Worm (Caenorhabditis elegans) whole organism, young adult: Measurements from ENCODE around the gene Y32H12A.8.
A peak's percentile ranks its signal among the peaks of the same experiment; 100 is the strongest.

Source experiments
- B0261.1 ChIP-seq: sonication (generic microtip); optimal IDR thresholded peaks from 2 replicates; lab custom pipeline; 2016; ENCODE audit warnings: mild to moderate bottlenecking, missing genetic modification characterization, moderate library complexity, missing compliant biosample characterization
- C06A6.2 ChIP-seq: fragments of 200-800 bp; sonication (Bioruptor generic); conservative IDR thresholded peaks from 2 replicates; pipeline ENCODE4 v1.3.6; 2022; ENCODE audit warnings: missing genetic modification characterization, missing compliant biosample characterization
- C17E4.6 ChIP-seq: fragments of 200-800 bp; sonication (Bioruptor generic); IDR thresholded peaks from 2 replicates; pipeline ENCODE4 v1.3.6; 2022; ENCODE audit warnings: missing genetic modification reagents, missing genetic modification characterization, missing compliant biosample characterization
- D2030.7 ChIP-seq: fragments of 200-800 bp; sonication (Bioruptor generic); IDR thresholded peaks from 2 replicates; pipeline ENCODE4 v1.3.6; 2022; ENCODE audit warnings: missing genetic modification reagents, missing genetic modification characterization, missing compliant biosample characterization
- F23B12.7 ChIP-seq: sonication (generic microtip); optimal IDR thresholded peaks from 2 replicates; lab custom pipeline; 2017; ENCODE audit warnings: missing genetic modification characterization, mild to moderate bottlenecking, missing compliant biosample characterization, antibody characterized with exemption, moderate library complexity; ENCODE audit not compliant: insufficient read depth
- F37B4.10 ChIP-seq: fragments of 200-800 bp; sonication (Bioruptor generic); IDR thresholded peaks from 2 replicates; pipeline ENCODE4 v1.3.6; 2022; ENCODE audit warnings: missing genetic modification characterization, missing compliant biosample characterization
- F39B2.1 ChIP-seq: fragments of 200-800 bp; sonication (Bioruptor generic); IDR thresholded peaks from 2 replicates; pipeline ENCODE4 v1.3.6; 2022; ENCODE audit warnings: missing genetic modification reagents, missing genetic modification characterization, missing compliant biosample characterization
- F57A8.1 ChIP-seq: fragments of 200-800 bp; sonication (Bioruptor generic); optimal IDR thresholded peaks from 2 replicates; lab custom pipeline; 2018; ENCODE audit warnings: mild to moderate bottlenecking, missing genetic modification characterization, moderate library complexity, missing compliant biosample characterization
- K12H6.12 ChIP-seq: fragments of 200-800 bp; sonication (Bioruptor generic); optimal IDR thresholded peaks from 2 replicates; lab custom pipeline; 2018; ENCODE audit warnings: mild to moderate bottlenecking, missing genetic modification characterization, missing compliant biosample characterization
- T07F8.4 ChIP-seq: sonication (generic microtip); optimal IDR thresholded peaks from 2 replicates; lab custom pipeline; 2016; ENCODE audit warnings: mild to moderate bottlenecking, missing genetic modification characterization, moderate library complexity, missing compliant biosample characterization
- T26A5.8 ChIP-seq: sonication (generic microtip); optimal IDR thresholded peaks from 2 replicates; lab custom pipeline; 2016; ENCODE audit warnings: missing genetic modification characterization, missing compliant biosample characterization
- Y67H2A.10 ChIP-seq: fragments of 200-800 bp; sonication (Bioruptor generic); conservative IDR thresholded peaks from 2 replicates; pipeline ENCODE4 v1.3.6; 2022; ENCODE audit warnings: missing genetic modification reagents, missing genetic modification characterization, missing compliant biosample characterization
- Y95B8A.8 ChIP-seq: fragments of 200-800 bp; sonication (Bioruptor generic); IDR thresholded peaks from 2 replicates; pipeline ENCODE4 v1.3.6; 2022; ENCODE audit warnings: missing genetic modification reagents, missing genetic modification characterization, missing compliant biosample characterization
- aptf-2 ChIP-seq: fragments of 200-800 bp; sonication (Bioruptor generic); conservative IDR thresholded peaks from 2 replicates; pipeline ENCODE4 v1.3.6; 2022; ENCODE audit warnings: missing genetic modification reagents, missing genetic modification characterization, missing compliant biosample characterization
- bed-2 ChIP-seq: fragments of 200-800 bp; sonication (Bioruptor generic); IDR thresholded peaks from 2 replicates; pipeline ENCODE4 v1.3.6; 2022; ENCODE audit warnings: missing genetic modification reagents, missing genetic modification characterization, missing compliant biosample characterization
- cebp-1 ChIP-seq, 2 experiments: fragments of 200-800 bp in 1 of 2; sonication (Bioruptor generic) in 1 of 2; sonication (generic microtip) in 1 of 2; IDR thresholded peaks in 1 of 2; optimal IDR thresholded peaks in 1 of 2; 2 replicates each; pipeline versions ENCODE4 v1.3.6 to Lab custom; 2017 to 2022; ENCODE audit warnings: missing compliant biosample characterization in 2 of 2, missing genetic modification characterization in 2 of 2, mild to moderate bottlenecking in 1 of 2, missing genetic modification reagents in 1 of 2, moderate library complexity in 1 of 2
- ceh-100 ChIP-seq: fragments of 200-800 bp; sonication (Bioruptor generic); IDR thresholded peaks from 2 replicates; pipeline ENCODE4 v1.3.6; 2022; ENCODE audit warnings: missing genetic modification reagents, missing genetic modification characterization, missing compliant biosample characterization
- ceh-27 ChIP-seq: fragments of 200-800 bp; sonication (Bioruptor generic); optimal IDR thresholded peaks from 2 replicates; lab custom pipeline; 2018; ENCODE audit warnings: mild to moderate bottlenecking, missing genetic modification characterization, moderate library complexity, missing compliant biosample characterization
- ceh-58 ChIP-seq: fragments of 200-800 bp; sonication (Bioruptor generic); IDR thresholded peaks from 2 replicates; pipeline ENCODE4 v1.3.6; 2022; ENCODE audit warnings: missing genetic modification characterization, missing compliant biosample characterization
- ceh-79 ChIP-seq: sonication (generic microtip); optimal IDR thresholded peaks from 2 replicates; lab custom pipeline; 2017; ENCODE audit warnings: mild to moderate bottlenecking, missing genetic modification characterization, missing compliant biosample characterization
- dox-1 ChIP-seq: fragments of 200-800 bp; sonication (Bioruptor generic); IDR thresholded peaks from 2 replicates; pipeline ENCODE4 v1.3.6; 2022; ENCODE audit warnings: missing genetic modification reagents, missing genetic modification characterization, missing compliant biosample characterization
- dpff-1 ChIP-seq: sonication (generic microtip); optimal IDR thresholded peaks from 2 replicates; lab custom pipeline; 2017; ENCODE audit warnings: mild to moderate bottlenecking, missing genetic modification characterization, missing compliant biosample characterization
- egl-44 ChIP-seq: fragments of 200-800 bp; sonication (Bioruptor generic); IDR thresholded peaks from 2 replicates; pipeline ENCODE4 v1.3.6; 2022; ENCODE audit warnings: missing genetic modification reagents, missing genetic modification characterization, missing compliant biosample characterization
- egrh-3 ChIP-seq: fragments of 200-800 bp; sonication (Bioruptor generic); IDR thresholded peaks from 2 replicates; pipeline ENCODE4 v1.3.6; 2022; ENCODE audit warnings: missing genetic modification reagents, missing genetic modification characterization, missing compliant biosample characterization
- ekl-4 ChIP-seq: fragments of 200-800 bp; sonication (Bioruptor generic); IDR thresholded peaks from 2 replicates; pipeline ENCODE4 v1.3.6; 2022; ENCODE audit warnings: missing genetic modification reagents, missing genetic modification characterization, missing compliant biosample characterization
- gei-17 ChIP-seq: fragments of 200-800 bp; sonication (Bioruptor generic); optimal IDR thresholded peaks from 2 replicates; lab custom pipeline; 2018; ENCODE audit warnings: mild to moderate bottlenecking, missing genetic modification characterization, missing compliant biosample characterization
- him-1 ChIP-seq: sonication (generic microtip); optimal IDR thresholded peaks from 2 replicates; lab custom pipeline; 2016; ENCODE audit warnings: missing genotype, missing genetic modification reagents, missing genetic modification characterization, missing compliant biosample characterization
- hlh-26 ChIP-seq: fragments of 200-800 bp; sonication (Bioruptor generic); conservative IDR thresholded peaks from 2 replicates; pipeline ENCODE4 v1.3.6; 2022; ENCODE audit warnings: missing genetic modification reagents, missing genetic modification characterization, missing compliant biosample characterization
- let-526 ChIP-seq: fragments of 200-800 bp; sonication (Bioruptor generic); IDR thresholded peaks from 2 replicates; pipeline ENCODE4 v1.3.6; 2022; ENCODE audit warnings: missing genetic modification reagents, missing genetic modification characterization, missing compliant biosample characterization
- let-607 ChIP-seq, 2 experiments: fragments of 200-800 bp in 1 of 2; sonication (Bioruptor generic) in 1 of 2; sonication (generic microtip) in 1 of 2; optimal IDR thresholded peaks; 2 replicates each; lab custom pipeline; 2016 to 2018; ENCODE audit warnings: mild to moderate bottlenecking in 2 of 2, missing compliant biosample characterization in 2 of 2, missing genetic modification characterization in 2 of 2, moderate library complexity in 2 of 2, missing genotype in 1 of 2
- lin-26 ChIP-seq: fragments of 200-800 bp; sonication (Bioruptor generic); IDR thresholded peaks from 2 replicates; pipeline ENCODE4 v1.3.6; 2022; ENCODE audit warnings: missing genetic modification reagents, missing genetic modification characterization, missing compliant biosample characterization
- lir-1 ChIP-seq: fragments of 200-800 bp; sonication (Bioruptor generic); conservative IDR thresholded peaks from 2 replicates; pipeline ENCODE4 v1.3.6; 2022; ENCODE audit warnings: missing genetic modification reagents, missing genetic modification characterization, missing compliant biosample characterization
- lsl-1 ChIP-seq: fragments of 200-800 bp; sonication (Bioruptor generic); optimal IDR thresholded peaks from 2 replicates; lab custom pipeline; 2018; ENCODE audit warnings: mild to moderate bottlenecking, missing genetic modification characterization, moderate library complexity, missing compliant biosample characterization
- madf-10 ChIP-seq: sonication (generic microtip); optimal IDR thresholded peaks from 2 replicates; lab custom pipeline; 2016; ENCODE audit warnings: mild to moderate bottlenecking, missing genetic modification characterization, missing compliant biosample characterization
- madf-8 ChIP-seq: fragments of 200-800 bp; sonication (Bioruptor generic); conservative IDR thresholded peaks from 2 replicates; pipeline ENCODE4 v1.3.6; 2022; ENCODE audit warnings: missing genetic modification reagents, missing genetic modification characterization, missing compliant biosample characterization
- mes-4 ChIP-seq: sonication (generic microtip); optimal IDR thresholded peaks from 2 replicates; lab custom pipeline; 2016; ENCODE audit warnings: missing genotype, missing genetic modification characterization, missing compliant biosample characterization
- nfya-2 ChIP-seq: fragments of 200-800 bp; sonication (Bioruptor generic); IDR thresholded peaks from 2 replicates; pipeline ENCODE4 v1.3.6; 2022; ENCODE audit warnings: missing genetic modification reagents, missing genetic modification characterization, missing compliant biosample characterization
- nhr-120 ChIP-seq: fragments of 200-800 bp; sonication (Bioruptor generic); IDR thresholded peaks from 2 replicates; pipeline ENCODE4 v1.3.6; 2022; ENCODE audit warnings: missing genetic modification characterization, missing compliant biosample characterization
- nhr-80 ChIP-seq: sonication (generic microtip); optimal IDR thresholded peaks from 2 replicates; lab custom pipeline; 2016; ENCODE audit warnings: missing genetic modification characterization, missing compliant biosample characterization
- rcor-1 ChIP-seq: fragments of 200-800 bp; sonication (Bioruptor generic); IDR thresholded peaks from 2 replicates; pipeline ENCODE4 v1.3.6; 2022; ENCODE audit warnings: missing genetic modification reagents, missing genetic modification characterization, missing compliant biosample characterization
- sdz-38 ChIP-seq: sonication (generic microtip); optimal IDR thresholded peaks from 2 replicates; lab custom pipeline; 2016; ENCODE audit warnings: missing genotype, missing genetic modification characterization, missing compliant biosample characterization
- somi-1 ChIP-seq: fragments of 200-800 bp; sonication (Bioruptor generic); optimal IDR thresholded peaks from 2 replicates; lab custom pipeline; 2018; ENCODE audit warnings: mild to moderate bottlenecking, missing genetic modification characterization, missing compliant biosample characterization
- sptf-2 ChIP-seq: fragments of 200-800 bp; sonication (Bioruptor generic); optimal IDR thresholded peaks from 2 replicates; lab custom pipeline; 2018; ENCODE audit warnings: mild to moderate bottlenecking, missing genetic modification characterization, missing compliant biosample characterization
- zfh-2 ChIP-seq: fragments of 200-800 bp; sonication (Bioruptor generic); conservative IDR thresholded peaks from 2 replicates; pipeline ENCODE4 v1.3.6; 2022; ENCODE audit warnings: missing genetic modification reagents, missing genetic modification characterization, missing compliant biosample characterization
- zim-3 ChIP-seq: sonication (generic microtip); optimal IDR thresholded peaks from 2 replicates; lab custom pipeline; 2017; ENCODE audit warnings: mild to moderate bottlenecking, missing genetic modification characterization, moderate library complexity, missing compliant biosample characterization
- ztf-25 ChIP-seq: fragments of 200-800 bp; sonication (Bioruptor generic); IDR thresholded peaks from 2 replicates; pipeline ENCODE4 v1.3.6; 2022; ENCODE audit warnings: missing genetic modification reagents, missing genetic modification characterization, missing compliant biosample characterization

Y32H12A.8 gene

ce11 chrIII:5407060-5407459, 1.2 kb upstream of the Y32H12A.8 start:
- TF ChIP-seq egrh-3 (no peak), nhr-120 (GFP tag; lab: Robert Waterston, UW) (no peak), him-1 (tag; lab: Kevin White, UChicago) (no peak), egl-44 (no peak), zfh-2 (GFP tag; lab: Robert Waterston, UW) (no peak), C06A6.2 (GFP tag; lab: Robert Waterston, UW) (no peak), F37B4.10 (no peak), F23B12.7 (tag; lab: Kevin White, UChicago) (no peak), ceh-79 (tag; lab: Kevin White, UChicago) (no peak)
- TF ChIP-seq, all 124 proteins: peak for 0

- TF ChIP-seq Y67H2A.10 (GFP tag; lab: Robert Waterston, UW) (no peak), Y95B8A.8 (no peak), F39B2.1 (GFP tag; lab: Robert Waterston, UW) (no peak), nfya-2 (no peak), bed-2 (GFP tag; lab: Robert Waterston, UW) (no peak), somi-1 (no peak), nhr-80 (tag; lab: Kevin White, UChicago) (no peak), ceh-79 (tag; lab: Kevin White, UChicago) (no peak), C17E4.6 (GFP tag; lab: Robert Waterston, UW) (no peak), ceh-58 (no peak), him-1 (tag; lab: Kevin White, UChicago) (no peak), ekl-4 (GFP tag; lab: Robert Waterston, UW) (no peak), hlh-26 (no peak), sdz-38 (no peak), zfh-2 (GFP tag; lab: Robert Waterston, UW) (no peak), T26A5.8 (no peak), egrh-3 (no peak), let-526 (GFP tag; lab: Robert Waterston, UW) (no peak), ceh-100 (GFP tag; lab: Robert Waterston, UW) (no peak), let-607 (tag; optimal IDR thresholded peaks at IDR 0.05; lab: Kevin White, UChicago) (no peak), mes-4 (tag; lab: Kevin White, UChicago) (no peak), aptf-2 (GFP tag; lab: Robert Waterston, UW) (peak; percentile 100), lsl-1 (GFP tag; lab: Kevin White, UChicago) (peak; percentile 40), T07F8.4 (tag; lab: Kevin White, UChicago) (no peak), ceh-27 (GFP tag; lab: Kevin White, UChicago) (no peak), cebp-1 (GFP tag; IDR thresholded peaks at IDR 0.05; lab: Robert Waterston, UW) (no peak), cebp-1 (tag; optimal IDR thresholded peaks at IDR 0.05; lab: Kevin White, UChicago) (no peak), madf-8 (GFP tag; lab: Robert Waterston, UW) (peak; percentile 86), egl-44 (no peak), gei-17 (GFP tag; lab: Kevin White, UChicago) (no peak), dox-1 (GFP tag; lab: Robert Waterston, UW) (peak; percentile 61), ztf-25 (GFP tag; lab: Robert Waterston, UW) (no peak), F57A8.1 (GFP tag; lab: Kevin White, UChicago) (no peak), F23B12.7 (tag; lab: Kevin White, UChicago) (no peak), B0261.1 (tag; lab: Kevin White, UChicago) (no peak), madf-10 (tag; lab: Kevin White, UChicago) (no peak), zim-3 (tag; lab: Kevin White, UChicago) (no peak), lir-1 (no peak), sptf-2 (no peak), D2030.7 (peak; percentile 52), K12H6.12 (tag; lab: Kevin White, UChicago) (no peak), dpff-1 (no peak), lin-26 (GFP tag; lab: Robert Waterston, UW) (no peak), rcor-1 (GFP tag; lab: Robert Waterston, UW) (no peak)
These were observed 477 bp upstream of the Y32H12A.8 start for ce11 chrIII:5406314-5406713.
